Worm (Caenorhabditis elegans) whole organism, early embryonic: ENCODE measurements around the gene yif-1.
"Not testable (repeated sequence)": the region's sequence is repeated elsewhere in the genome, so short reads cannot be mapped to it uniquely, and the experiment has no call there.

Experiments used
- B0310.2 ChIP-seq: sonication (generic microtip); optimal IDR thresholded peaks from 2 replicates; lab custom pipeline; 2016; ENCODE audit warnings: mild to moderate bottlenecking, missing genetic modification characterization, missing compliant biosample characterization
- F13C5.2 ChIP-seq: sonication (generic microtip); optimal IDR thresholded peaks from 2 replicates; lab custom pipeline; 2017; ENCODE audit warnings: mild to moderate bottlenecking, missing genetic modification characterization, inconsistent platforms, missing compliant biosample characterization
- aly-1 ChIP-seq: sonication (generic microtip); optimal IDR thresholded peaks from 2 replicates; lab custom pipeline; 2016; ENCODE audit warnings: missing genetic modification characterization, missing compliant biosample characterization
- ama-1 ChIP-seq: fragments of 150-350 bp; optimal IDR thresholded peaks from 2 replicates; lab custom pipeline; 2014
- ceh-13 ChIP-seq: fragments of 200-800 bp; sonication (Bioruptor generic); optimal IDR thresholded peaks from 2 replicates; lab custom pipeline; 2018; ENCODE audit warnings: mild to moderate bottlenecking, missing genetic modification characterization, missing compliant biosample characterization
- ceh-36 ChIP-seq: sonication (generic microtip); optimal IDR thresholded peaks from 2 replicates; lab custom pipeline; 2016; ENCODE audit warnings: missing genetic modification characterization, inconsistent platforms, missing compliant biosample characterization
- ets-7 ChIP-seq: sonication (generic microtip); optimal IDR thresholded peaks from 2 replicates; lab custom pipeline; 2016; ENCODE audit warnings: missing genotype, missing genetic modification characterization, missing compliant biosample characterization
- flt-1 ChIP-seq: fragments of 200-800 bp; sonication (Bioruptor generic); IDR thresholded peaks from 2 replicates; pipeline ENCODE4 v1.3.6; 2022; ENCODE audit warnings: missing genetic modification characterization, missing compliant biosample characterization
- hmbx-1 ChIP-seq: sonication (generic microtip); optimal IDR thresholded peaks from 2 replicates; lab custom pipeline; 2016; ENCODE audit warnings: mild to moderate bottlenecking, missing genetic modification characterization, missing compliant biosample characterization
- hmg-4 ChIP-seq: fragments of 200-800 bp; sonication (Bioruptor generic); optimal IDR thresholded peaks from 2 replicates; lab custom pipeline; 2018; ENCODE audit warnings: mild to moderate bottlenecking, missing genetic modification characterization, missing compliant biosample characterization
- hnd-1 ChIP-seq: sonication (generic microtip); optimal IDR thresholded peaks from 2 replicates; lab custom pipeline; 2016; ENCODE audit warnings: missing genetic modification characterization, missing compliant biosample characterization
- pes-1 ChIP-seq: fragments of 200-800 bp; sonication (Bioruptor generic); IDR thresholded peaks from 2 replicates; pipeline ENCODE4 v1.3.6; 2022; ENCODE audit warnings: missing genetic modification reagents, missing genetic modification characterization, missing compliant biosample characterization
- scrt-1 ChIP-seq: fragments of 200-800 bp; sonication (Bioruptor generic); IDR thresholded peaks from 2 replicates; pipeline ENCODE4 v1.3.6; 2022; ENCODE audit warnings: missing genetic modification characterization, missing compliant biosample characterization
- tbx-37 ChIP-seq: fragments of 200-800 bp; sonication (Bioruptor generic); conservative IDR thresholded peaks from 2 replicates; pipeline ENCODE4 v1.3.6; 2022; ENCODE audit warnings: missing genetic modification reagents, missing genetic modification characterization, missing compliant biosample characterization
- tra-4 ChIP-seq: sonication (generic microtip); optimal IDR thresholded peaks from 2 replicates; lab custom pipeline; 2017; ENCODE audit warnings: missing genetic modification characterization, missing compliant biosample characterization

yif-1 gene

ce11 chrV:10006374-10006773, 48.3 kb downstream of the yif-1 start:
- TF ChIP-seq B0310.2 (tag; lab: Kevin White, UChicago), result no peak
- no peak for TF ChIP-seq hmbx-1 (tag; lab: Kevin White, UChicago)
- no peak for TF ChIP-seq tra-4 (tag; lab: Kevin White, UChicago)
- no peak for TF ChIP-seq pes-1 (GFP tag; lab: Robert Waterston, UW)
- TF ChIP-seq ceh-36, result no peak
- no peak for TF ChIP-seq aly-1 (tag; lab: Kevin White, UChicago)
- TF ChIP-seq tbx-37 (GFP tag; lab: Robert Waterston, UW), result no peak
- TF ChIP-seq flt-1 (GFP tag; lab: Robert Waterston, UW), result no peak
- TF ChIP-seq ama-1, result no peak

DNA sequence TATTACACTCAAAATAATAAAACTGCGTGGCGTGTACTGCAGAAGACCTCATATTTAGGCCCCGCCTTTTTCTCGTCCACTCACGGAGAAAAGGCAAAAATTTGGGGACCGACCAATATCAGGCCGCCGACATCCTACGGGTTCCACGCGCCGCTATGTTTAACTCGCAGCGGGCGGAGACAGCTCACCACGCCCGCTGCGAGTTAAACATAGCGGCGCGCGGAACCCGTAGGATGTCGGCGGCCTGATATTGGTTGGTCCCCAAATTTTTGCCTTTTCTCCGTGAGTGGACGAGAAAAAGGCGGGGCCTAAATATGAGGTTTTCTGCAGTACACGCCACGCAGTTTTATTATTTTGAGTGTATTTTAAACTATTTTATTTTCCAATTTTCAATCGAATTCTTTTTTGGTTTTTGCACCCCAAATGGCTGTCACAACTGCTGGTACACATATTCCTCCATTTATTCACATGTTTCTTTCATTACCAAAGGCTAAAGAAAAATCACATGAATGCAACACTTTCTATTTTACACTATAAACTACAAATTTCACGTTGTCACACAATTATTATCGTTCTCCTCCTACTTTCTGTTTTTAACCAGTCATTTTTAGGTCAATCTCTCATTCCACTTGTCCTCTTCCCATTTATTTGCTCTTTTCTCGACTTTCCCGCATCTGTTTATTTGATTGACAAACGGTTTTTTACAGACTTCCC, 50.5 kb downstream of the yif-1 start, which contains the start of gene uda-1:
Gene uda-1 (plus strand): TSS at position 708 of the 714 bp plus-strand sequence.
- not testable (repeated sequence) for TF ChIP-seq tra-4 (tag; lab: Kevin White, UChicago); scrt-1 (GFP tag; lab: Robert Waterston, UW); hnd-1 (tag; lab: Kevin White, UChicago)

DNA sequence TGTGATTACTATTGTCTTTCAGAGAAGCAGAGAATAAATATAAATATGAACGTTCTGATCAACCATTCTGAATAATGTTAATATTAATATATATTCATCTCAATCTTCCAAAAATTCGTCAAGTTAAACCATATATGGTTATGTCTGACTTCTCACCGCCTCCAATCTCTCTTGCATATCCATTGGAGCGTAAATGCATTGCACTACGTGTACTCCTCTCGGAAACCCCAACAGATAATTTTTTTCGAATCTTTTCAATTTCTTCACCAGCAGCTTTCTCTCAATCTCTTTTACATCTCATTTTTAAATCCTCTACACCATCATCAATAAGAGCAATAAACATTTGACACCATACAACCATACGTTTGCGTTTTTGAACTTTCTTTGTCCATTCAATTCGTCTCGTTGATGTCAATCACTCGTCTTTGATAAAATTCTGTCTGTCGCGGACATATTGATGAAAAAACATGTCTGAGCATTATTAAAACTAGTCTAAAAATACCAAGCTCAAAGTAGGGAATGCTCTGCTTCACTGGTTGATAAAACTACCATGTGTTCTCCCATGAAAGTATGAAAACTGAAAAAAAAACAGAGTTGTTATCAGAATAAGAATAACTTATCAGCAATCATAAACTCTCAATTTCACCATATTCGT, 51.3 kb downstream of the yif-1 start:
- no peak for TF ChIP-seq ets-7 (tag; lab: Kevin White, UChicago)
- no peak for TF ChIP-seq ceh-36
- no peak for TF ChIP-seq ama-1
- no peak for TF ChIP-seq ceh-13 (GFP tag; lab: Kevin White, UChicago)
- no peak for TF ChIP-seq scrt-1 (GFP tag; lab: Robert Waterston, UW)

DNA sequence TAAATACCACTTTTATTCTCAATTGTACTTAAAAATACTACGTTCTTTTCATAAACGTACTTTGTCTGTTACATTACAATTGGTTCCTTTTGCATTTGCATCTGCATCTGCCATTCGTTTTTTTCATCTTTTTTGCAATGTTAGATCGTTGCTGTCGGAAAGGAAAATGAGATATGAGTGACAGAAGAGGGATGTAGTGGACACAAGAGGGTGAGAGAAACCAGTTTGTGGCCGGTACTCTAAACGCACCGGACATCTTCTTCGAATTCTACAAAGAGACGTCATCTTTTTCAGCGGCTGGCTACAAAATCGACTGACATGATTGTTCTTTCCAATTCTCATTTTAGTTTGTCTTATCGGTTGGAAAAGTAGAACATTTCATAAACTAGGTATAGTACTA, 52.0 kb downstream of the yif-1 start:
- TF ChIP-seq ets-7 (tag; lab: Kevin White, UChicago), result no peak
- TF ChIP-seq hmg-4 (GFP tag; lab: Kevin White, UChicago), result no peak
- TF ChIP-seq tbx-37 (GFP tag; lab: Robert Waterston, UW), result no peak
- no peak for TF ChIP-seq B0310.2 (tag; lab: Kevin White, UChicago)
- no peak for TF ChIP-seq scrt-1 (GFP tag; lab: Robert Waterston, UW)
- no peak for TF ChIP-seq hmbx-1 (tag; lab: Kevin White, UChicago)
- TF ChIP-seq ama-1, result no peak

- TF ChIP-seq scrt-1 (GFP tag; lab: Robert Waterston, UW) (no peak), F13C5.2 (tag; lab: Kevin White, UChicago) (no peak)
These were observed 54.0 kb downstream of the yif-1 start, which contains the start of gene K08H10.10 for ce11 chrV:10000760-10001159. K08H10.10 (plus strand) TSS chrV:10001060.
